Fruit fly (Drosophila melanogaster) whole organism, wandering third instar larva: ENCODE measurements around the gene kmr.

ENCODE experiments used
- Abd-B ChIP-seq: fragments of >200 bp; optimal IDR thresholded peaks from 2 replicates; lab custom pipeline; 2017; ENCODE audit warnings: missing biosample characterization, missing genetic modification characterization
- CG32264 ChIP-seq: fragments of 200-800 bp; sonication (Bioruptor generic); optimal IDR thresholded peaks from 2 replicates; lab custom pipeline; 2016; ENCODE audit warnings: missing biosample characterization, missing genetic modification characterization
- CrebA ChIP-seq: fragments of 200-800 bp; sonication (Bioruptor generic); optimal IDR thresholded peaks from 2 replicates; lab custom pipeline; 2016; ENCODE audit warnings: missing biosample characterization, mild to moderate bottlenecking, missing genetic modification characterization, borderline replicate concordance
- Dfd ChIP-seq: fragments of >200 bp; optimal IDR thresholded peaks from 2 replicates; lab custom pipeline; 2017; ENCODE audit warnings: missing biosample characterization, missing genetic modification characterization
- Dif ChIP-seq: fragments of 200-275, 200-300 bp; sonication (Bioruptor generic); optimal IDR thresholded peaks from 2 replicates; lab custom pipeline; 2018; ENCODE audit warnings: missing biosample characterization, missing genetic modification characterization; ENCODE audit not compliant: partially characterized antibody
- GATAd ChIP-seq: sonication (Bioruptor generic); optimal IDR thresholded peaks from 2 replicates; lab custom pipeline; 2016; ENCODE audit warnings: missing biosample characterization, missing genetic modification characterization
- HLH106 ChIP-seq: fragments of 200-800 bp; optimal IDR thresholded peaks from 3 replicates; lab custom pipeline; 2019; ENCODE audit warnings: missing biosample characterization, mild to moderate bottlenecking, missing genetic modification characterization, moderate library complexity
- Hnf4 ChIP-seq: fragments of 200-800 bp; sonication (Bioruptor generic); optimal IDR thresholded peaks from 2 replicates; lab custom pipeline; 2016; ENCODE audit warnings: missing biosample characterization, mild to moderate bottlenecking, missing genetic modification characterization
- Hr78 ChIP-seq: fragments of >200 bp; optimal IDR thresholded peaks from 2 replicates; lab custom pipeline; 2017; ENCODE audit warnings: missing biosample characterization, missing genetic modification characterization
- Mio ChIP-seq: sonication (Bioruptor generic); optimal IDR thresholded peaks from 2 replicates; lab custom pipeline; 2016; ENCODE audit warnings: missing biosample characterization, missing genetic modification characterization
- Myc ChIP-seq: fragments of >200 bp; optimal IDR thresholded peaks from 2 replicates; lab custom pipeline; 2017
- N ChIP-seq: fragments of >200 bp; optimal IDR thresholded peaks from 2 replicates; lab custom pipeline; 2018; ENCODE audit warnings: missing biosample characterization, missing external identifiers, missing genetic modification characterization
- OdsH ChIP-seq: fragments of 200-800 bp; sonication (Bioruptor generic); optimal IDR thresholded peaks from 2 replicates; lab custom pipeline; 2016; ENCODE audit warnings: missing biosample characterization, mild to moderate bottlenecking, missing genetic modification characterization
- Rel ChIP-seq, 2 experiments: fragments of 200-800 bp; sonication (Bioruptor generic) in 1 of 2; optimal IDR thresholded peaks; 2 replicates in 1 of 2; 3 replicates in 1 of 2; lab custom pipeline; 2016 to 2019; ENCODE audit warnings: mild to moderate bottlenecking in 2 of 2, missing biosample characterization in 2 of 2, missing genetic modification characterization in 2 of 2, moderate library complexity in 1 of 2
- Sp1 ChIP-seq: fragments of 200-800 bp; sonication (Bioruptor generic); optimal IDR thresholded peaks from 3 replicates; lab custom pipeline; 2019; ENCODE audit warnings: missing biosample characterization, mild to moderate bottlenecking, missing genetic modification characterization, moderate library complexity
- brk ChIP-seq: fragments of 200-800 bp; sonication (Bioruptor generic); optimal IDR thresholded peaks from 2 replicates; lab custom pipeline; 2016; ENCODE audit warnings: missing biosample characterization, mild to moderate bottlenecking, missing genetic modification characterization
- dl ChIP-seq, 2 experiments: fragments of 175-275, 200-275 bp in 1 of 2; fragments of 200-275 bp in 1 of 2; sonication (Bioruptor generic); optimal IDR thresholded peaks; lab custom pipeline; 2018; ENCODE audit warnings: mild to moderate bottlenecking in 2 of 2, missing biosample characterization in 2 of 2, missing genetic modification characterization in 2 of 2, moderate library complexity in 2 of 2; ENCODE audit not compliant: partially characterized antibody in 2 of 2, insufficient read depth in 1 of 2
- dmrt93B ChIP-seq: fragments of 200-800 bp; sonication (Bioruptor generic); optimal IDR thresholded peaks from 2 replicates; lab custom pipeline; 2018; ENCODE audit warnings: missing biosample characterization, mild to moderate bottlenecking, missing genetic modification characterization
- dsf ChIP-seq: sonication (Bioruptor generic); optimal IDR thresholded peaks from 2 replicates; lab custom pipeline; 2016; ENCODE audit warnings: missing biosample characterization, missing genetic modification characterization, borderline replicate concordance
- ey ChIP-seq: fragments of 200-800 bp; sonication (Bioruptor generic); optimal IDR thresholded peaks from 2 replicates; lab custom pipeline; 2016; ENCODE audit warnings: missing biosample characterization, missing genetic modification characterization
- foxo ChIP-seq, 2 experiments: fragments of 200-800 bp; sonication (Bioruptor generic); optimal IDR thresholded peaks; 2 replicates in 1 of 2; 3 replicates in 1 of 2; lab custom pipeline; 2016 to 2017; ENCODE audit warnings: missing biosample characterization in 2 of 2, missing genetic modification characterization in 2 of 2
- fru ChIP-seq: fragments of 200-800 bp; sonication (Bioruptor generic); optimal IDR thresholded peaks from 3 replicates; lab custom pipeline; 2016; ENCODE audit warnings: missing biosample characterization, mild to moderate bottlenecking, missing genetic modification characterization
- h ChIP-seq: fragments of 200-800 bp; sonication (Bioruptor generic); optimal IDR thresholded peaks from 3 replicates; lab custom pipeline; 2016; ENCODE audit warnings: missing biosample characterization, mild to moderate bottlenecking, missing genetic modification characterization
- jim ChIP-seq: fragments of 175-275, 200-325 bp; sonication (Bioruptor generic); optimal IDR thresholded peaks from 2 replicates; lab custom pipeline; 2016; ENCODE audit warnings: missing biosample characterization, mild to moderate bottlenecking, missing genetic modification characterization
- pan ChIP-seq: fragments of >200 bp; optimal IDR thresholded peaks from 2 replicates; lab custom pipeline; 2017
- psq ChIP-seq: fragments of 200-800 bp; sonication (Bioruptor generic); optimal IDR thresholded peaks from 3 replicates; lab custom pipeline; 2017; ENCODE audit warnings: missing biosample characterization, mild to moderate bottlenecking, missing genetic modification characterization, moderate library complexity
- rgr ChIP-seq: fragments of 200-800 bp; sonication (Bioruptor generic); optimal IDR thresholded peaks from 3 replicates; lab custom pipeline; 2016; ENCODE audit warnings: missing biosample characterization, mild to moderate bottlenecking, missing genetic modification characterization
- sage ChIP-seq: fragments of 200-800 bp; sonication (Bioruptor generic); optimal IDR thresholded peaks from 2 replicates; lab custom pipeline; 2016; ENCODE audit warnings: missing biosample characterization, mild to moderate bottlenecking, missing genetic modification characterization
- sv ChIP-seq: fragments of 200-800 bp; sonication (Bioruptor generic); optimal IDR thresholded peaks from 3 replicates; lab custom pipeline; 2016; ENCODE audit warnings: missing biosample characterization, missing genetic modification characterization
- tai ChIP-seq: sonication (Bioruptor generic); optimal IDR thresholded peaks from 2 replicates; lab custom pipeline; 2016; ENCODE audit warnings: missing biosample characterization, missing genetic modification characterization
- usp ChIP-seq: fragments of >200 bp; optimal IDR thresholded peaks from 2 replicates; lab custom pipeline; 2017; ENCODE audit warnings: missing biosample characterization, missing genetic modification characterization
- woc ChIP-seq: sonication (Bioruptor generic); optimal IDR thresholded peaks from 2 replicates; lab custom pipeline; 2016; ENCODE audit warnings: missing biosample characterization, mild to moderate bottlenecking, missing genetic modification characterization

Gene kmr

DNA sequence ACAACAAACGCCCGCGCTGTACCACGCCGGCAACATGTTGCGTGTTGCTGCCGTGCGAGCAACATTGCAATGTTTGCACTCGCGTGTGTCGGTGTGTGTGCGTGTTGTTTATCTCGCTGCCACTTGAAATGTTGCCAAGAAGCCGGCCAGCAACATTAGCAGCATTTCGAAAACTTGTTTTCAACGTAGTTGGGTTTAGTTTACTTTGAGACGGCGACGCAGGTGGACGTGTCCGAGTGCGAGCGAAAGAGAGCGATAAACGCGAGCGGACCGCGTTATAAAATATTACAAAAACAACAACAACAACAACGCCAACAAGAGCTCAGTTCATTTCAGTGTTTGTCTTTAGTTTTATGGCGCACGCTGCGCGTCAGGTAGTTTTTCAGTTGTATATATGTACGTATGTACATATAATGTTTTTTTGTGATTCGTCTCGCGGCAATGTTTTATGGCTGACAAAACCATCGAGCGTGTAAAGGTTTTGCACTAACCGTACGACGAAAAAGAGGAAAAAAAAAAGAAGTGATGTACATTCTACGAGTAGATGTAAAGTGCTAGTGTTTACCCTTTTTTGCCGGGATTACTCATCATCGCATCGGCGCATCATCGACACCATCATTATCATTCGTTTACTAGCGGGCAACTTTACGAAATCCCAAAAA is at the start of gene kmr:
kmr (plus strand) TSS at position 196 of the 662 bp plus-strand sequence.
- TF ChIP-seq fru (GFP tag; lab: Kevin White, UChicago): peak; percentile 61
- TF ChIP-seq CrebA (GFP tag; lab: Kevin White, UChicago): peak; percentile 43
- TF ChIP-seq tai (GFP tag; lab: Kevin White, UChicago): peak; percentile 41
- TF ChIP-seq Dif (GFP tag; lab: Kevin White, UChicago): peak; percentile 34
- peak in 1 of 2 experiments; percentile 16 for TF ChIP-seq foxo (GFP tag; optimal IDR thresholded peaks at IDR 0.05; lab: Kevin White, UChicago)
- peak; percentile 12 for TF ChIP-seq rgr (GFP tag; lab: Kevin White, UChicago)
- TF ChIP-seq h (GFP tag; lab: Kevin White, UChicago): peak; percentile 7
- no peak for TF ChIP-seq dl (GFP tag; optimal IDR thresholded peaks at IDR 0.05; lab: Kevin White, UChicago; ENCODE audit: insufficient read depth in 1 of 2, partially characterized antibody in 2 of 2)
- TF ChIP-seq ey (GFP tag; lab: Kevin White, UChicago): no peak
- peak; percentile 26 for TF ChIP-seq N

DNA sequence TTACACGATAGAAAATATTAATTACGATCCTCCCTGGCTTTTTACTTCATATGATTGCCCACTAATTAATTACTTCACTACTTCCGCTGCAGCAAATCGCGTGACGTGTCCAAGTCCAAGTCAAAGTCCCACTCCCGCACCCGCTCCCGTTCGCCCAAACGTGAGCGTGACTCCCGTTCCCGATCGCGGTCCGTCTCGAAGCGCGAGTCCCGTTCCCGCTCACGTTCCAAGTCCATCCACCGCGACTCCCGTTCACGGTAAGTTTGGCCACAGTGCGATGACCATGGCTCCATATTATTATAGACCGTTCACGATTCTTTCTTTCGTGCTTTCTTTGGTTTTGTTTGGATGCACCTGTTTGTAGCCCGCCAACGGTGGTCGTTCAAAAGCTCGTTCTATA is 49.0 kb upstream of the kmr start:
- TF ChIP-seq Dfd (GFP tag; lab: Kevin White, UChicago) (no peak), dmrt93B (GFP tag; lab: Kevin White, UChicago) (no peak), Hr78 (GFP tag; lab: Kevin White, UChicago) (no peak), N (no peak), HLH106 (no peak), sv (GFP tag; lab: Kevin White, UChicago) (no peak), pan (lab: Kevin White, UChicago) (no peak), rgr (GFP tag; lab: Kevin White, UChicago) (no peak), sage (no peak), Myc (lab: Kevin White, UChicago) (no peak), fru (GFP tag; lab: Kevin White, UChicago) (no peak), usp (GFP tag; lab: Kevin White, UChicago) (no peak), Dif (GFP tag; lab: Kevin White, UChicago) (no peak), Rel (GFP tag; optimal IDR thresholded peaks at IDR 0.05; lab: Kevin White, UChicago) (no peak), Rel (tag; optimal IDR thresholded peaks at IDR 0.05; lab: Kevin White, UChicago) (no peak), h (GFP tag; lab: Kevin White, UChicago) (no peak), GATAd (no peak), jim (GFP tag; lab: Kevin White, UChicago) (no peak)

DNA sequence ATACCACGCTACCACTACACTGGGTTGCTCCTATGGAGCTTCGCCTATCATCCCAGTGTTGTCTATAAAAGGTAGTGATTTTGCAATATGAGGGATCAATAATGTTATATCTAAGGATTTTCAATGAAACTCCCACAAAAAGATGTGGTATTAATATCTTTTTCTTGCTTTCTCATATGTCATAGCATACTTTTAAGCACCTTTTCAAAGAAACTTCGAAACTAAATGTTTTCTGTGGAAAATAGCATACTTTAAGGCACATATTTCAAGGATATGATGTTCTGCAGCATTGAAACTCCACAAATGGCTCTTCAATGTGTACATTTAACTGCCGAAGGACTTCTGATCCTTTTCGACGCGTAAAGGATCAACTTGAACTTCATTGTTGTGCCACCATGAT is 42.1 kb upstream of the kmr start:
- no peak for TF ChIP-seq fru (GFP tag; lab: Kevin White, UChicago)
- no peak for TF ChIP-seq jim (GFP tag; lab: Kevin White, UChicago)
- no peak for TF ChIP-seq N
- TF ChIP-seq woc (GFP tag; lab: Kevin White, UChicago): no peak
- no peak for TF ChIP-seq h (GFP tag; lab: Kevin White, UChicago)
- TF ChIP-seq foxo (GFP tag; optimal IDR thresholded peaks at IDR 0.05; lab: Kevin White, UChicago): no peak
- TF ChIP-seq Dfd (GFP tag; lab: Kevin White, UChicago): no peak
- TF ChIP-seq CG32264 (GFP tag; lab: Kevin White, UChicago): no peak

DNA sequence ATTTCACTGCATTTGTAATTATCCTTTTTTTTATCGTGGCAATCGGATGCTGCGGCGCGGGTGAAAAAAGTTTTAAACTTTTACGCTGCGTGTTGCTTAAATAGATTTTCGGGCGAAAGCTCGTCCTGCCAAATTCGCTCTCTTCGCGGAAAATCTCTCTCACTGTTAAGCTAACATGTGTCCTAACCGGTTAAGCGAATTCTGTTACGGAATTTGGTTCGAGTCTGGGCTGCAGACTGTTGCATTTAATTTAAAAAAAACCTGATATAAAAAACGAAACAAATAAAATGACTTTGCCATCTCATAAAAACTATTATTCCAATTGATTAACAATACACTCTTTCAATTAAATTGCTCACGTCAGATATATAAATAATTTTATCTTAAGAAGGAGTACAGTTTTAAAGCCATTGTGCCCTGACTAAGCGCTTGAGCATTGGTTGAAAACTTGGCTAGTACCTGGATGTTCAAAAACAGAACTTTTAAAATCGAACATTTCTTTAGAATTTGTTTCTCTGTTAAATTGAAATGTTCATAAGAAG is 40.4 kb upstream of the kmr start, which contains the start of gene Task6:
Task6 (minus strand) TSS at position 51 of the 542 bp plus-strand sequence.
- TF ChIP-seq Myc (lab: Kevin White, UChicago): peak; percentile 73
- TF ChIP-seq Hnf4 (GFP tag; lab: Kevin White, UChicago): no peak

DNA sequence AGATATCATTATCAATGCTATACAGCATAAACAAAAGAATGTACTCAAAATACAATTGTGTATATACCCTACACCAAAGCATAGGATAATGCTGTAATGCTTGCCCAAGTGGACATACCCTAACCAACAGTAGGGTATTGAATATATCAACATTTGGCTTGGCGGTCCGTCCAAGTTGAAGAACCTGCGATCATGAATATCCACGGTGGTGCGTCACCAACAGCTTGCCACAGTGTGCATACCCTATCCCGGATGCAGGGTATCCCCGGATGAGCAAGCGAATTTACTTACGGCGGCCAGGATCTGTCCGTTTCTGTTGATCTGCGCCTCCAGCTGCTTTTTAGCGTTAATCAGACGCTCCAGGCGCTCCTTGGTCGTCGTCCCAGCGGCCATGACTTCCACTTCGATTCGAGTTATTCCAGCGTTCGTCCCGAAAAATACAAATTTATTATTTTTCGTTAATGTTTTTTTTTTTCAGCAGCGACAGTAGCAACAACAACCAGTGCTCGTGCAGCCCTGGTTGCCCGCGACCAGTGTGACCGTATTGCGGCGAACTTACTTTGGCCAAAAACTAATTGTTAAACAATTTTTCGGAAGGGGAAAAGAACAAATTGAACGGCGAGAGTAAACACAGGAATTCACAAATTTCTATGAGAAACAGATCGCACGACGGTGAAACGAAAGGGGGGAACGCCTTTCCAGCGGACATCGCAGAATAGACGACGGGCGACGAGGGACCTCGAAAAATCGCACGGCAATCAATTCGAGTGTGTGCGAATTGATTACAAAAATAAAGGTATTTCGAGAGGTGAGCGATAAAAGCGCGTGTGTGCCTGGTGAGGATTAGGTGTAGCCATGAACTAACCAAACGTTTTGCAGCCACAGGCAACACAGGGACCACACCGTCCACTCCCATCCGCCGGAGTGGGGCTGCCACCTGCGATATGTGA is 38.6 kb upstream of the kmr start, which contains the start of the genes Lkb1 and CG9588:
Lkb1 (plus strand) TSS at position 413 of the 950 bp plus-strand sequence.
CG9588 (minus strand) TSS at position 545 of the 950 bp plus-strand sequence.
- TF ChIP-seq Myc (lab: Kevin White, UChicago) (no peak), HLH106 (peak; percentile 27), N (no peak), dl (GFP tag; optimal IDR thresholded peaks at IDR 0.05; lab: Kevin White, UChicago; ENCODE audit: insufficient read depth in 1 of 2, partially characterized antibody in 2 of 2) (no peak), fru (GFP tag; lab: Kevin White, UChicago) (peak; percentile 69), Sp1 (GFP tag; lab: Kevin White, UChicago) (peak; percentile 13), h (GFP tag; lab: Kevin White, UChicago) (peak; percentile 56), dsf (GFP tag; lab: Kevin White, UChicago) (no peak), Dfd (GFP tag; lab: Kevin White, UChicago) (no peak), psq (GFP tag; lab: Kevin White, UChicago) (peak; percentile 56), Dif (GFP tag; lab: Kevin White, UChicago) (no peak), ey (GFP tag; lab: Kevin White, UChicago) (peak; percentile 77), brk (GFP tag; lab: Kevin White, UChicago) (no peak), dmrt93B (GFP tag; lab: Kevin White, UChicago) (no peak), Hr78 (GFP tag; lab: Kevin White, UChicago) (no peak), foxo (GFP tag; optimal IDR thresholded peaks at IDR 0.05; lab: Kevin White, UChicago) (peak in 1 of 2 experiments; percentile 80), Mio (GFP tag; lab: Kevin White, UChicago) (no peak), sage (no peak), Abd-B (GFP tag; lab: Kevin White, UChicago) (no peak), OdsH (GFP tag; lab: Kevin White, UChicago) (peak; percentile 66), usp (GFP tag; lab: Kevin White, UChicago) (no peak), rgr (GFP tag; lab: Kevin White, UChicago) (peak; percentile 62), CrebA (GFP tag; lab: Kevin White, UChicago) (no peak), Hnf4 (GFP tag; lab: Kevin White, UChicago) (no peak), jim (GFP tag; lab: Kevin White, UChicago) (peak; percentile 51)
